Fruit fly (Drosophila melanogaster): ENCODE results near the gene ttk.

ttk gene

DNA sequence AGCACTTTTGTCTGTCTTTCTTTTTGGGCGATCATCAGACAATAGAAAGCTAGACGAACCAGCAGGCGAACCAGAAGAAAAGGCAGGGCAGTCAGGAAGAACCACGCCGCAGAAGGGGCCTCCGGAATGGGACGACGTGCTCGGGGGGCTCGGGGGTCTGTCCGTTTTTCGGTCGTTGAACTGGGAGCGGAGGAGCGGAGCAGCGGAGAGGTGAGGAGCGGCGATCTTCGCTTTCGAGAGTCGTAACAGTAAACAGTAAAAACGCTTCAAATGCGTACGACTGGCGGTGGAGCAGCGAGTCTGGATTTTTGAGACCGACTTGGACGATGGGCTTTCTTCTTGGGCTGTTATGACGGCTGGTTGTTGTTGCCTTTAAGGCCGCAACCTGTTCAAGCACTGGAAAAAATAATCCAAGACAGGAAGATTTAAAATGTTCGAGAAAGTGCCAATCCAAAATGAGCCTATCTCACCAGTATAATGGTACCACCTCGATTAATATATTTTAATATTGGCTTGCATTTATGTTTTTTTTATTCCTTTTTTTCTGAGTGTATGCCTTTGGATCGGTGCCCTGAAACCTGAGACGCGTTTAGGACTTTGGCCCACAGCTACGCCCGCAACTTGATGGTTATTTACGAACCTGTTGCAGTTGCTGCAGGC lies 26.8 kb upstream of the ttk start (continued):
- TF ChIP-seq Camta (GFP tag; optimal IDR thresholded peaks at IDR 0.05), result peak; percentile 89
- peak; percentile 25 for TF ChIP-seq CG7987 (GFP tag; optimal IDR thresholded peaks at IDR 0.05)
- peak; percentile 85 for TF ChIP-seq CG10209 (GFP tag; optimal IDR thresholded peaks at IDR 0.05)
- no peak for TF ChIP-seq Dbx (GFP tag; IDR thresholded peaks at IDR 0.05)
- peak; percentile 87 for TF ChIP-seq CG8924 (tag; optimal IDR thresholded peaks at IDR 0.05)
- peak; percentile 39; the same call in 1 of the 2 replicates for TF ChIP-seq CG11085 (GFP tag; IDR thresholded peaks at IDR 0.05)
- no peak for TF ChIP-seq unc-4 (GFP tag; IDR thresholded peaks at IDR 0.05; ENCODE audit: partially characterized antibody)
- TF ChIP-seq CG2678 (tag; optimal IDR thresholded peaks at IDR 0.05), result peak; percentile 88
- peak; percentile 24 for TF ChIP-seq CG6854 (GFP tag; optimal IDR thresholded peaks at IDR 0.05)
- peak; percentile 27 for TF ChIP-seq Jarid2 (GFP tag; optimal IDR thresholded peaks at IDR 0.05)
- TF ChIP-seq pita (GFP tag; optimal IDR thresholded peaks at IDR 0.05), result no peak
- peak; percentile 84 for TF ChIP-seq CG12236 (GFP tag; optimal IDR thresholded peaks at IDR 0.05)
- TF ChIP-seq CG7963 (GFP tag; IDR thresholded peaks at IDR 0.05; ENCODE audit: partially characterized antibody), result no peak
- TF ChIP-seq CG18619 (GFP tag; optimal IDR thresholded peaks at IDR 0.05), result peak; percentile 81
- TF ChIP-seq Hr78 (GFP tag; optimal IDR thresholded peaks at IDR 0.05), result no peak
- peak; percentile 48; the same call in 1 of the 2 replicates for TF ChIP-seq dimm (GFP tag; IDR thresholded peaks at IDR 0.05)
- no peak for TF ChIP-seq h (optimal IDR thresholded peaks at IDR 0.05)
- TF ChIP-seq CoRest (tag; optimal IDR thresholded peaks at IDR 0.05), result peak; percentile 90
- TF ChIP-seq Drgx (GFP tag; IDR thresholded peaks at IDR 0.05), result peak; percentile 79
- TF ChIP-seq Dek (tag; optimal IDR thresholded peaks at IDR 0.05), result peak; percentile 37
- TF ChIP-seq wor (GFP tag; IDR thresholded peaks at IDR 0.05), result peak; percentile 80
- peak; percentile 97 for TF ChIP-seq Ets65A (GFP tag)
- no peak for TF ChIP-seq grn (GFP tag; optimal IDR thresholded peaks at IDR 0.05)
- peak; percentile 72 for TF ChIP-seq H2.0 (GFP tag; IDR thresholded peaks at IDR 0.05)
- TF ChIP-seq CG10565 (GFP tag; optimal IDR thresholded peaks at IDR 0.05), result peak; percentile 76
- TF ChIP-seq CG6654 (GFP tag; optimal IDR thresholded peaks at IDR 0.05), result peak; percentile 82
- peak; percentile 77 for TF ChIP-seq CG15696 (tag; optimal IDR thresholded peaks at IDR 0.05)
- peak; percentile 81 for TF ChIP-seq NfI (GFP tag; optimal IDR thresholded peaks at IDR 0.05)
- TF ChIP-seq org-1 (GFP tag; optimal IDR thresholded peaks at IDR 0.05), result peak; percentile 76
- peak; percentile 38 for TF ChIP-seq p53 (GFP tag; optimal IDR thresholded peaks at IDR 0.05)
- peak; percentile 76 for TF ChIP-seq Bdp1 (GFP tag; optimal IDR thresholded peaks at IDR 0.05)
- TF ChIP-seq Sry-δ (GFP tag; optimal IDR thresholded peaks at IDR 0.05), result peak; percentile 25
- TF ChIP-seq pnt (GFP tag; optimal IDR thresholded peaks at IDR 0.05), result peak; percentile 86
- peak; percentile 17 for TF ChIP-seq Elba2 (GFP tag; optimal IDR thresholded peaks at IDR 0.05)
- TF ChIP-seq CG13624 (GFP tag; optimal IDR thresholded peaks at IDR 0.05), result peak; percentile 36
- TF ChIP-seq Gug (GFP tag; IDR thresholded peaks at IDR 0.05), result peak; percentile 71; the same call in 2 of the 4 replicates
- TF ChIP-seq Kr (GFP tag; optimal IDR thresholded peaks at IDR 0.05), result peak; percentile 53
- TF ChIP-seq lbe (GFP tag; optimal IDR thresholded peaks at IDR 0.05), result peak; percentile 76
- peak; percentile 45 for TF ChIP-seq disco-r (GFP tag; optimal IDR thresholded peaks at IDR 0.05)
- no peak for TF ChIP-seq CG42726 (GFP tag; IDR thresholded peaks at IDR 0.05; ENCODE audit: partially characterized antibody)
- TF ChIP-seq CG10366 (GFP tag; IDR thresholded peaks at IDR 0.05), result peak; percentile 79
- TF ChIP-seq gfzf (GFP tag; optimal IDR thresholded peaks at IDR 0.05), result no peak
- TF ChIP-seq ase (GFP tag; IDR thresholded peaks at IDR 0.05), result peak; percentile 69; the same call in 1 of the 3 replicates
- TF ChIP-seq gem (tag; optimal IDR thresholded peaks at IDR 0.05), result peak; percentile 94
- peak; percentile 77 for TF ChIP-seq sqz (GFP tag; optimal IDR thresholded peaks at IDR 0.05)
- TF ChIP-seq BEAF-32 (GFP tag; optimal IDR thresholded peaks at IDR 0.05), result no peak
- TF ChIP-seq CG7786 (GFP tag; optimal IDR thresholded peaks at IDR 0.05), result peak; percentile 72
- peak; percentile 31; the same call in 1 of the 2 replicates for TF ChIP-seq CG8765 (GFP tag; IDR thresholded peaks at IDR 0.05)
- peak; percentile 70 for TF ChIP-seq maf-S (GFP tag; optimal IDR thresholded peaks at IDR 0.05)
- TF ChIP-seq grau (tag; optimal IDR thresholded peaks at IDR 0.05), result peak; percentile 84

Data from whole organism, embryonic.